Fruit fly (Drosophila melanogaster) whole organism, embryonic: ENCODE results near the gene kud.

Source experiments
- B-H2 ChIP-seq: fragments of 200-800 bp; sonication (Bioruptor generic); optimal IDR thresholded peaks from 2 replicates; lab custom pipeline; 2018; ENCODE audit warnings: missing biosample characterization, mild to moderate bottlenecking, missing genetic modification characterization
- Bgb ChIP-seq: fragments of 200-800 bp; sonication (Bioruptor generic); IDR thresholded peaks from 2 replicates; pipeline ENCODE4 v1.3.6; 2022; ENCODE audit warnings: missing biosample characterization, missing genetic modification characterization; ENCODE audit not compliant: partially characterized antibody
- Blimp-1 ChIP-seq: fragments of 200-800 bp; sonication (Bioruptor generic); optimal IDR thresholded peaks from 3 replicates; lab custom pipeline; 2018; ENCODE audit warnings: missing biosample characterization, missing genetic modification characterization, mild to moderate bottlenecking, moderate library complexity, missing genetic modification reagents
- CG10366 ChIP-seq: fragments of 200-800 bp; sonication (Bioruptor generic); IDR thresholded peaks from 2 replicates; pipeline ENCODE4 v1.3.6; 2022; ENCODE audit warnings: missing biosample characterization, missing genetic modification characterization
- CG11093 ChIP-seq: fragments of 200-800 bp; sonication (Bioruptor generic); IDR thresholded peaks from 3 replicates; pipeline ENCODE4 v1.3.6; 2022; ENCODE audit warnings: missing biosample characterization, missing genetic modification characterization
- CG11695 ChIP-seq: fragments of 200-800 bp; sonication (Bioruptor generic); IDR thresholded peaks from 3 replicates; pipeline ENCODE4 v1.3.6; 2022; ENCODE audit warnings: missing biosample characterization, missing genetic modification characterization
- CG13424 ChIP-seq: fragments of 200-800 bp; sonication (Bioruptor generic); optimal IDR thresholded peaks from 2 replicates; lab custom pipeline; 2019; ENCODE audit warnings: missing biosample characterization, mild to moderate bottlenecking, missing genetic modification characterization, moderate library complexity
- CG14050 ChIP-seq: fragments of 200-800 bp; sonication (Bioruptor generic); IDR thresholded peaks from 3 replicates; pipeline ENCODE4 v1.3.6; 2022; ENCODE audit warnings: missing biosample characterization, missing genetic modification characterization
- CG1529 ChIP-seq: fragments of 200-800 bp; sonication (Bioruptor generic); optimal IDR thresholded peaks from 3 replicates; lab custom pipeline; 2018; ENCODE audit warnings: missing biosample characterization, missing genetic modification characterization
- CG15514 ChIP-seq: fragments of 200-800 bp; sonication (Bioruptor generic); optimal IDR thresholded peaks from 3 replicates; lab custom pipeline; 2017; ENCODE audit warnings: missing biosample characterization, missing genetic modification characterization, mild to moderate bottlenecking, moderate library complexity, missing genetic modification reagents
- CG17328 ChIP-seq: fragments of 200-800 bp; sonication (Bioruptor generic); IDR thresholded peaks from 2 replicates; pipeline ENCODE4 v1.3.6; 2022; ENCODE audit warnings: missing biosample characterization, missing genetic modification characterization
- CG17359 ChIP-seq: fragments of 200-800 bp; sonication (Bioruptor generic); optimal IDR thresholded peaks from 3 replicates; lab custom pipeline; 2018; ENCODE audit warnings: missing biosample characterization, mild to moderate bottlenecking, missing genetic modification characterization, moderate library complexity
- CG17385 ChIP-seq: fragments of 200-800 bp; sonication (Bioruptor generic); optimal IDR thresholded peaks from 3 replicates; lab custom pipeline; 2018; ENCODE audit warnings: missing biosample characterization, mild to moderate bottlenecking, missing genetic modification characterization
- CG17802 ChIP-seq: fragments of 200-800 bp; sonication (Bioruptor generic); optimal IDR thresholded peaks from 2 replicates; lab custom pipeline; 2018; ENCODE audit warnings: missing biosample characterization, mild to moderate bottlenecking, missing genetic modification characterization, moderate library complexity
- CG30020 ChIP-seq: fragments of 200-800 bp; optimal IDR thresholded peaks from 2 replicates; lab custom pipeline; 2019; ENCODE audit warnings: missing biosample characterization, mild to moderate bottlenecking, missing genetic modification characterization, moderate library complexity
- CG3847 ChIP-seq: fragments of 200-800 bp; sonication (Bioruptor generic); IDR thresholded peaks from 2 replicates; pipeline ENCODE4 v1.3.6; 2022; ENCODE audit warnings: missing biosample characterization, missing genetic modification characterization
- CG3995 ChIP-seq: fragments of 200-800 bp; sonication (Bioruptor generic); optimal IDR thresholded peaks from 3 replicates; lab custom pipeline; 2016; ENCODE audit warnings: missing biosample characterization, missing genetic modification characterization
- CG4707 ChIP-seq: fragments of 200-800 bp; sonication (Bioruptor generic); optimal IDR thresholded peaks from 2 replicates; lab custom pipeline; 2018; ENCODE audit warnings: missing biosample characterization, mild to moderate bottlenecking, missing genetic modification characterization, moderate library complexity
- CG5245 ChIP-seq: fragments of 200-800 bp; sonication (Bioruptor generic); optimal IDR thresholded peaks from 3 replicates; lab custom pipeline; 2016; ENCODE audit warnings: missing biosample characterization, missing genetic modification characterization
- CG7372 ChIP-seq: fragments of 200-800 bp; sonication (Bioruptor generic); IDR thresholded peaks from 2 replicates; pipeline ENCODE4 v1.3.6; 2022; ENCODE audit warnings: missing biosample characterization, missing genetic modification characterization
- CG8478 ChIP-seq: fragments of >200 bp; optimal IDR thresholded peaks from 2 replicates; lab custom pipeline; 2018
- CG9437 ChIP-seq: fragments of 200-800 bp; sonication (Bioruptor generic); optimal IDR thresholded peaks from 2 replicates; lab custom pipeline; 2018; ENCODE audit warnings: missing biosample characterization, mild to moderate bottlenecking, missing genetic modification characterization
- CG9609 ChIP-seq: fragments of 200-800 bp; sonication (Bioruptor generic); optimal IDR thresholded peaks from 3 replicates; lab custom pipeline; 2016; ENCODE audit warnings: missing biosample characterization, missing genetic modification characterization
- CTCF ChIP-seq: fragments of 200-800 bp; sonication (Bioruptor generic); optimal IDR thresholded peaks from 2 replicates; lab custom pipeline; 2017; ENCODE audit warnings: missing biosample characterization, mild to moderate bottlenecking, missing genetic modification characterization, moderate library complexity
- CkIIα-i1 ChIP-seq: fragments of 200-800 bp; sonication (Bioruptor generic); IDR thresholded peaks from 2 replicates; pipeline ENCODE4 v1.3.6; 2022; ENCODE audit warnings: missing biosample characterization, missing genetic modification characterization
- Doc2 ChIP-seq: fragments of 200-800 bp; sonication (Bioruptor generic); IDR thresholded peaks from 2 replicates; pipeline ENCODE4 v1.3.6; 2022; ENCODE audit warnings: missing biosample characterization, missing genetic modification characterization
- Fer1 ChIP-seq: fragments of 200-800 bp; sonication (Bioruptor generic); optimal IDR thresholded peaks from 2 replicates; lab custom pipeline; 2017; ENCODE audit warnings: missing biosample characterization, mild to moderate bottlenecking, missing genetic modification characterization
- HmgD ChIP-seq: fragments of 200-800 bp; sonication (Bioruptor generic); optimal IDR thresholded peaks from 3 replicates; lab custom pipeline; 2016; ENCODE audit warnings: missing biosample characterization, missing genetic modification characterization
- MESR4 ChIP-seq: fragments of 200-800 bp; sonication (Bioruptor generic); optimal IDR thresholded peaks from 2 replicates; lab custom pipeline; 2018; ENCODE audit warnings: missing biosample characterization, mild to moderate bottlenecking, missing genetic modification characterization, moderate library complexity
- Med ChIP-seq: fragments of 200-800 bp; sonication (Bioruptor generic); peaks from one replicate; lab custom pipeline; 2016; ENCODE audit warnings: missing biosample characterization, missing genetic modification characterization, mild to moderate bottlenecking, inconsistent platforms, moderate library complexity
- Side ChIP-seq: fragments of 200-800 bp; sonication (Bioruptor generic); optimal IDR thresholded peaks from 2 replicates; lab custom pipeline; 2016; ENCODE audit warnings: missing biosample characterization, missing genetic modification characterization
- Six4 ChIP-seq: fragments of 200-800 bp; sonication (Bioruptor generic); optimal IDR thresholded peaks from 2 replicates; lab custom pipeline; 2016; ENCODE audit warnings: missing biosample characterization, missing genetic modification characterization
- Taf1 ChIP-seq: fragments of 200-800 bp; sonication (Bioruptor generic); IDR thresholded peaks from 2 replicates; pipeline ENCODE4 v1.3.6; 2022; ENCODE audit warnings: missing biosample characterization, missing genetic modification characterization
- Xbp1 ChIP-seq: fragments of 200-800 bp; sonication (Bioruptor generic); optimal IDR thresholded peaks from 3 replicates; lab custom pipeline; 2016; ENCODE audit warnings: missing biosample characterization, mild to moderate bottlenecking, missing genetic modification characterization
- Xrp1 ChIP-seq: fragments of 200-800 bp; sonication (Bioruptor generic); IDR thresholded peaks from 2 replicates; pipeline ENCODE4 v1.3.6; 2022; ENCODE audit warnings: missing biosample characterization, missing genetic modification characterization
- ara ChIP-seq: fragments of 200-800 bp; sonication (Bioruptor generic); IDR thresholded peaks from 2 replicates; pipeline ENCODE4 v1.3.6; 2022; ENCODE audit warnings: missing biosample characterization, missing genetic modification characterization
- ase ChIP-seq: fragments of 200-800 bp; sonication (Bioruptor generic); IDR thresholded peaks from 3 replicates; pipeline ENCODE4 v1.3.6; 2022; ENCODE audit warnings: missing biosample characterization, missing genetic modification characterization
- cas ChIP-seq: fragments of 200-800 bp; sonication (Bioruptor generic); IDR thresholded peaks from 2 replicates; pipeline ENCODE4 v1.3.6; 2022; ENCODE audit warnings: missing biosample characterization, missing genetic modification characterization
- caup ChIP-seq: fragments of 200-800 bp; sonication (Bioruptor generic); optimal IDR thresholded peaks from 3 replicates; lab custom pipeline; 2017; ENCODE audit warnings: missing biosample characterization, mild to moderate bottlenecking, missing genetic modification characterization, moderate library complexity; ENCODE audit not compliant: severe bottlenecking
- da ChIP-seq: fragments of 200-800 bp; sonication (Bioruptor generic); optimal IDR thresholded peaks from 2 replicates; lab custom pipeline; 2016; ENCODE audit warnings: missing biosample characterization, missing genetic modification characterization
- dpn ChIP-seq, 2 experiments: fragments of 200-800 bp; sonication (Bioruptor generic); optimal IDR thresholded peaks; 3 replicates each; lab custom pipeline; 2016; ENCODE audit warnings: missing biosample characterization in 2 of 2, missing genetic modification characterization in 2 of 2
- exex ChIP-seq: fragments of 200-800 bp; sonication (Bioruptor generic); optimal IDR thresholded peaks from 4 replicates; lab custom pipeline; 2018; ENCODE audit warnings: missing biosample characterization, mild to moderate bottlenecking, missing genetic modification characterization, moderate library complexity
- fd96Cb ChIP-seq: fragments of 200-800 bp; sonication (Bioruptor generic); optimal IDR thresholded peaks from 2 replicates; lab custom pipeline; 2018; ENCODE audit warnings: missing biosample characterization, mild to moderate bottlenecking, missing genetic modification characterization, moderate library complexity
- fru ChIP-seq: fragments of >200 bp; optimal IDR thresholded peaks from 2 replicates; lab custom pipeline; 2017
- pnt ChIP-seq: fragments of 200-800 bp; sonication (Bioruptor generic); optimal IDR thresholded peaks from 3 replicates; lab custom pipeline; 2016; ENCODE audit warnings: missing biosample characterization, missing genetic modification characterization
- pum ChIP-seq: fragments of 200-800 bp; sonication (Bioruptor generic); optimal IDR thresholded peaks from 2 replicates; lab custom pipeline; 2016; ENCODE audit warnings: missing biosample characterization, missing genetic modification characterization
- scrt ChIP-seq: fragments of 200-800 bp; sonication (Bioruptor generic); optimal IDR thresholded peaks from 2 replicates; lab custom pipeline; 2018; ENCODE audit warnings: missing biosample characterization, mild to moderate bottlenecking, missing genetic modification characterization, moderate library complexity
- sd ChIP-seq: fragments of 200-800 bp; sonication (Bioruptor generic); optimal IDR thresholded peaks from 3 replicates; lab custom pipeline; 2018; ENCODE audit warnings: missing biosample characterization, mild to moderate bottlenecking, missing genetic modification characterization, moderate library complexity
- sens ChIP-seq: fragments of 200-800 bp; sonication (Bioruptor generic); peaks from one replicate; lab custom pipeline; 2016; ENCODE audit warnings: missing biosample characterization, missing genetic modification characterization
- seq ChIP-seq: fragments of 200-800 bp; sonication (Bioruptor generic); IDR thresholded peaks from 2 replicates; pipeline ENCODE4 v1.3.6; 2022; ENCODE audit warnings: missing biosample characterization, missing genetic modification characterization
- sim ChIP-seq: fragments of 200-800 bp; sonication (Bioruptor generic); IDR thresholded peaks from 2 replicates; pipeline ENCODE4 v1.3.6; 2022; ENCODE audit warnings: missing biosample characterization, missing genetic modification characterization
- slou ChIP-seq: fragments of 200-800 bp; sonication (Bioruptor generic); optimal IDR thresholded peaks from 3 replicates; lab custom pipeline; 2016; ENCODE audit warnings: missing biosample characterization, missing genetic modification characterization
- tna ChIP-seq: fragments of 200-800 bp; sonication (Bioruptor generic); IDR thresholded peaks from 2 replicates; pipeline ENCODE4 v1.3.6; 2022; ENCODE audit warnings: missing biosample characterization, missing genetic modification characterization; ENCODE audit not compliant: partially characterized antibody
- zen2 ChIP-seq: fragments of 200-800 bp; sonication (Bioruptor generic); IDR thresholded peaks from 3 replicates; pipeline ENCODE4 v1.3.6; 2022; ENCODE audit warnings: missing biosample characterization, missing genetic modification characterization; ENCODE audit not compliant: partially characterized antibody

Gene kud

dm6 chr3L:16870723-16871137 is 25.9 kb upstream of the kud start (continued):
- no peak for TF ChIP-seq seq (GFP tag; lab: Robert Waterston, UW)
- TF ChIP-seq dpn (GFP tag; optimal IDR thresholded peaks at IDR 0.05; lab: Kevin White, UChicago): peak in 1 of 2 experiments; percentile 8
- TF ChIP-seq CG11695 (GFP tag; lab: Robert Waterston, UW): 0 out of 3 replicates have a peak, but pooled peaks have one; percentile 22
- no peak for TF ChIP-seq Six4
- no peak for TF ChIP-seq Doc2 (GFP tag; lab: Robert Waterston, UW)
- no peak for TF ChIP-seq fru
- TF ChIP-seq da (GFP tag; lab: Kevin White, UChicago): no peak
- no peak for TF ChIP-seq CG30020
- TF ChIP-seq CG8478 (lab: Kevin White, UChicago): no peak
- TF ChIP-seq CG14050: no peak
- TF ChIP-seq caup (GFP tag; lab: Kevin White, UChicago): no peak
- no peak for TF ChIP-seq exex (tag; lab: Kevin White, UChicago)
- peak; percentile 46 for TF ChIP-seq fd96Cb
- TF ChIP-seq sd (tag; lab: Kevin White, UChicago): no peak
- TF ChIP-seq pum (GFP tag; lab: Kevin White, UChicago): no peak
- no peak for TF ChIP-seq Bgb (GFP tag; lab: Robert Waterston, UW)
- no peak for TF ChIP-seq CG9609
- TF ChIP-seq B-H2: no peak
- TF ChIP-seq CTCF: peak; percentile 14
- TF ChIP-seq tna (GFP tag; lab: Robert Waterston, UW): no peak
- no peak for TF ChIP-seq CG17328 (GFP tag; lab: Robert Waterston, UW)
- no peak for TF ChIP-seq ara (GFP tag; lab: Robert Waterston, UW)
- TF ChIP-seq CG1529 (GFP tag; lab: Kevin White, UChicago): no peak
- no peak for TF ChIP-seq slou (GFP tag; lab: Kevin White, UChicago)
- TF ChIP-seq zen2 (GFP tag; lab: Robert Waterston, UW): no peak
- no peak for TF ChIP-seq CG7372 (GFP tag; lab: Robert Waterston, UW)
- no peak for TF ChIP-seq Taf1 (GFP tag; lab: Robert Waterston, UW)
- TF ChIP-seq CG3995: no peak
- TF ChIP-seq Xbp1 (GFP tag; lab: Kevin White, UChicago): peak; percentile 8
- no peak for TF ChIP-seq CG17802 (tag; lab: Kevin White, UChicago)
- no peak for TF ChIP-seq CG11093 (GFP tag; lab: Robert Waterston, UW)
- no peak for TF ChIP-seq pnt (GFP tag; lab: Kevin White, UChicago)
- TF ChIP-seq CG4707 (GFP tag; lab: Kevin White, UChicago): no peak
- TF ChIP-seq CG10366 (GFP tag; lab: Robert Waterston, UW): no peak
- no peak for TF ChIP-seq CG3847 (GFP tag; lab: Robert Waterston, UW)
- peak; percentile 52 for TF ChIP-seq Med (GFP tag; lab: Kevin White, UChicago)
- no peak for TF ChIP-seq CG17385 (GFP tag; lab: Kevin White, UChicago)
- TF ChIP-seq CG9437 (GFP tag; lab: Kevin White, UChicago): no peak
- no peak for TF ChIP-seq Xrp1 (GFP tag; lab: Robert Waterston, UW)
- TF ChIP-seq cas (GFP tag; lab: Robert Waterston, UW): no peak
- TF ChIP-seq MESR4 (GFP tag; lab: Kevin White, UChicago): no peak
- TF ChIP-seq ase: no peak
- TF ChIP-seq CG15514: no peak
- peak; percentile 28 for TF ChIP-seq CG13424 (tag; lab: Kevin White, UChicago)
- no peak for TF ChIP-seq Side (GFP tag; lab: Kevin White, UChicago)
- no peak for TF ChIP-seq CkIIα-i1 (GFP tag; lab: Robert Waterston, UW)
- TF ChIP-seq CG5245: no peak
- no peak for TF ChIP-seq HmgD
- TF ChIP-seq scrt: no peak
- TF ChIP-seq Fer1 (GFP tag; lab: Kevin White, UChicago): peak; percentile 15
- peak; percentile 58 for TF ChIP-seq Blimp-1 (GFP tag; lab: Kevin White, UChicago)
- peak; percentile 34 for TF ChIP-seq CG17359
- no peak for TF ChIP-seq sens (GFP tag; lab: Kevin White, UChicago)
- TF ChIP-seq sim (GFP tag; lab: Robert Waterston, UW): no peak
